Fruit fly (Drosophila melanogaster) whole organism, embryonic: ENCODE measurements around the gene CG8560.

ENCODE experiments used
- CG17829 ChIP-seq: fragments of 200-800 bp; optimal IDR thresholded peaks from 2 replicates; lab custom pipeline; 2019; ENCODE audit warnings: missing biosample characterization, mild to moderate bottlenecking, missing genetic modification characterization, moderate library complexity
- CG6854 ChIP-seq: fragments of 200-800 bp; sonication (Bioruptor generic); optimal IDR thresholded peaks from 3 replicates; lab custom pipeline; 2017; ENCODE audit warnings: missing biosample characterization, mild to moderate bottlenecking, missing genetic modification characterization
- fd96Cb ChIP-seq: fragments of 200-800 bp; sonication (Bioruptor generic); optimal IDR thresholded peaks from 2 replicates; lab custom pipeline; 2018; ENCODE audit warnings: missing biosample characterization, mild to moderate bottlenecking, missing genetic modification characterization, moderate library complexity
- h ChIP-seq: fragments of >200 bp; optimal IDR thresholded peaks from 2 replicates; lab custom pipeline; 2017
- lbe ChIP-seq: fragments of 200-800 bp; sonication (Bioruptor generic); optimal IDR thresholded peaks from 2 replicates; lab custom pipeline; 2016; ENCODE audit warnings: missing biosample characterization, mild to moderate bottlenecking, missing genetic modification characterization
- nom ChIP-seq: fragments of 200-800 bp; sonication (Bioruptor generic); optimal IDR thresholded peaks from 2 replicates; lab custom pipeline; 2017; ENCODE audit warnings: missing biosample characterization, missing genetic modification characterization, mild to moderate bottlenecking, moderate library complexity, missing genetic modification reagents
- pb ChIP-seq: fragments of 200-800 bp; sonication (Bioruptor generic); optimal IDR thresholded peaks from 3 replicates; lab custom pipeline; 2016; ENCODE audit warnings: missing biosample characterization, missing genetic modification characterization

DNA sequence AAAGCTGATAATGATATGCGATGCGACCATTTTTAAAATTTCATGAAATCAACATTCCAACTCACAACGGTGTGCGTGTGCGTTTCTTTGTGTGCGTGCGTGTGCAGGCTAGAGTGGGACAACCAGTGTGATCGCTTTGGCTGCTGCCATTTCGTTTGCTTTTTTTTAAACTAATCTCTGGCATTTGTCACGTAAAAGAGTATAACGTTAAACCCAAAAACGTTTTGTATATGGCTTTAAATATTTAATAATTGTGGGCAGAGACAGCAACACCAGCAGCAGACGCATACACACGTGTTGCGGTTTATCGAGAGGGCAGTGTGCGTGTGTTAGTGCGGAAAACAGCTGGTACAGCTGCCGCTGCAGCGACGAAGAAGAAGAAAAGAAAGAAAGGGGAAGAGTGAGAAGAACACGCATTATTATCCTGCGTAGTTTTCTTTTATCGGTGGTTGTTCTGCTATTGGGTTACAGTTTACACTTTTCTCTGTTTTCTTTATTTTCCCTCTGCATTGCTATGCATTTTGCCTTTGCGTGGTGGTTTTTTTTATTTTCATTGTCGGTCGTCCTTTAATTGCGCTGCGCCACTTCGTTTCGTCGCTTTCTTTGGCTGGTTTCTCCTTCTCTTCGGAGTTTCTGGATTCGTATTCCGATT lies 33.6 kb downstream of the CG8560 start:
- TF ChIP-seq CG6854 (GFP tag; lab: Kevin White, UChicago) (no peak), lbe (no peak), fd96Cb (tag; lab: Kevin White, UChicago) (no peak), h (no peak), CG17829 (peak; percentile 19), nom (GFP tag; lab: Kevin White, UChicago) (peak; percentile 21), pb (no peak)
